Fruit fly (Drosophila melanogaster) whole organism, embryonic: ENCODE results near the gene SpdS.
A peak's percentile ranks its signal among the peaks of the same experiment; 100 is the strongest.

ENCODE experiments used
- C15 ChIP-seq: fragments of 200-800 bp; sonication (Bioruptor generic); IDR thresholded peaks from 3 replicates; pipeline ENCODE4 v1.3.6; 2022; ENCODE audit warnings: missing biosample characterization, missing genetic modification characterization
- CG1024 ChIP-seq: fragments of 200-800 bp; sonication (Bioruptor generic); IDR thresholded peaks from 2 replicates; pipeline ENCODE4 v1.3.6; 2022; ENCODE audit warnings: missing biosample characterization, missing genetic modification characterization
- CG11085 ChIP-seq: fragments of 200-800 bp; sonication (Bioruptor generic); IDR thresholded peaks from 2 replicates; pipeline ENCODE4 v1.3.6; 2022; ENCODE audit warnings: missing biosample characterization, missing genetic modification characterization
- CG12219 ChIP-seq: fragments of 200-800 bp; sonication (Bioruptor generic); optimal IDR thresholded peaks from 3 replicates; lab custom pipeline; 2018; ENCODE audit warnings: missing biosample characterization, mild to moderate bottlenecking, missing genetic modification characterization
- CG12391 ChIP-seq: fragments of 200-800 bp; sonication (Bioruptor generic); optimal IDR thresholded peaks from 3 replicates; lab custom pipeline; 2018; ENCODE audit warnings: missing biosample characterization, mild to moderate bottlenecking, missing genetic modification characterization, moderate library complexity
- CG12659 ChIP-seq: fragments of 200-800 bp; sonication (Bioruptor generic); optimal IDR thresholded peaks from 3 replicates; lab custom pipeline; 2017; ENCODE audit warnings: mild to moderate bottlenecking, missing biosample characterization, missing genetic modification reagents, missing genetic modification characterization
- CG15514 ChIP-seq: fragments of 200-800 bp; sonication (Bioruptor generic); optimal IDR thresholded peaks from 3 replicates; lab custom pipeline; 2017; ENCODE audit warnings: missing biosample characterization, missing genetic modification characterization, mild to moderate bottlenecking, moderate library complexity, missing genetic modification reagents
- CG16779 ChIP-seq: fragments of 200-800 bp; sonication (Bioruptor generic); IDR thresholded peaks from 2 replicates; pipeline ENCODE4 v1.3.6; 2022; ENCODE audit warnings: missing biosample characterization, missing genetic modification characterization
- CG17385 ChIP-seq: fragments of 200-800 bp; sonication (Bioruptor generic); optimal IDR thresholded peaks from 3 replicates; lab custom pipeline; 2018; ENCODE audit warnings: missing biosample characterization, mild to moderate bottlenecking, missing genetic modification characterization
- CG2120 ChIP-seq: fragments of 200-800 bp; sonication (Bioruptor generic); optimal IDR thresholded peaks from 3 replicates; lab custom pipeline; 2016; ENCODE audit warnings: missing biosample characterization, missing genetic modification characterization
- CG3281 ChIP-seq: fragments of 200-800 bp; sonication (Bioruptor generic); optimal IDR thresholded peaks from 3 replicates; lab custom pipeline; 2017; ENCODE audit warnings: missing biosample characterization, mild to moderate bottlenecking, missing genetic modification characterization
- CG34224 ChIP-seq: fragments of 200-800 bp; sonication (Bioruptor generic); IDR thresholded peaks from 3 replicates; pipeline ENCODE4 v1.3.6; 2022; ENCODE audit warnings: missing biosample characterization, missing genetic modification characterization; ENCODE audit not compliant: partially characterized antibody
- CG3838 ChIP-seq: fragments of 200-800 bp; sonication (Bioruptor generic); optimal IDR thresholded peaks from 3 replicates; lab custom pipeline; 2016; ENCODE audit warnings: missing biosample characterization, missing genetic modification characterization
- CG6813 ChIP-seq: fragments of 200-800 bp; sonication (Bioruptor generic); optimal IDR thresholded peaks from 2 replicates; lab custom pipeline; 2017; ENCODE audit warnings: missing biosample characterization, missing genetic modification characterization, mild to moderate bottlenecking, moderate library complexity, missing genetic modification reagents
- CG9727 ChIP-seq: fragments of 200-800 bp; sonication (Bioruptor generic); optimal IDR thresholded peaks from 3 replicates; lab custom pipeline; 2017; ENCODE audit warnings: missing biosample characterization, mild to moderate bottlenecking, missing genetic modification characterization
- CrebB ChIP-seq: fragments of 200-800 bp; sonication (Bioruptor generic); optimal IDR thresholded peaks from 3 replicates; lab custom pipeline; 2018; ENCODE audit warnings: missing biosample characterization, mild to moderate bottlenecking, missing genetic modification characterization
- Dek ChIP-seq: fragments of 200-800 bp; sonication (Bioruptor generic); optimal IDR thresholded peaks from 3 replicates; lab custom pipeline; 2019; ENCODE audit warnings: missing biosample characterization, mild to moderate bottlenecking, missing genetic modification characterization, moderate library complexity
- Dip3 ChIP-seq: fragments of 200-800 bp; sonication (Bioruptor generic); optimal IDR thresholded peaks from 3 replicates; lab custom pipeline; 2016; ENCODE audit warnings: missing biosample characterization, missing genetic modification characterization
- Eip74EF ChIP-seq, 2 experiments: fragments of 200-800 bp in 1 of 2; fragments of >200 bp in 1 of 2; sonication (Bioruptor generic) in 1 of 2; optimal IDR thresholded peaks; 2 replicates each; lab custom pipeline; 2017 to 2019; ENCODE audit warnings: missing biosample characterization in 2 of 2, missing genetic modification characterization in 2 of 2, mild to moderate bottlenecking in 1 of 2, moderate library complexity in 1 of 2
- H15 ChIP-seq: fragments of 200-800 bp; sonication (Bioruptor generic); IDR thresholded peaks from 3 replicates; pipeline ENCODE4 v1.3.6; 2022; ENCODE audit warnings: missing biosample characterization, missing genetic modification characterization
- H2.0 ChIP-seq: fragments of 200-800 bp; sonication (Bioruptor generic); IDR thresholded peaks from 2 replicates; pipeline ENCODE4 v1.3.6; 2022; ENCODE audit warnings: missing biosample characterization, missing genetic modification characterization
- Hsf ChIP-seq: fragments of 200-800 bp; sonication (Bioruptor generic); optimal IDR thresholded peaks from 3 replicates; lab custom pipeline; 2016; ENCODE audit warnings: missing biosample characterization, missing genetic modification characterization
- Kr ChIP-seq: fragments of 200-800 bp; sonication (Bioruptor generic); optimal IDR thresholded peaks from 2 replicates; lab custom pipeline; 2017; ENCODE audit warnings: missing biosample characterization, mild to moderate bottlenecking, missing genetic modification characterization
- Ravus ChIP-seq: fragments of 200-800 bp; sonication (Bioruptor generic); IDR thresholded peaks from 2 replicates; pipeline ENCODE4 v1.3.6; 2022; ENCODE audit warnings: missing biosample characterization, missing genetic modification characterization
- Rfx ChIP-seq: fragments of 200-800 bp; sonication (Bioruptor generic); IDR thresholded peaks from 2 replicates; pipeline ENCODE4 v1.3.6; 2022; ENCODE audit warnings: missing biosample characterization, missing genetic modification characterization
- Sox100B ChIP-seq: fragments of 200-800 bp; sonication (Bioruptor generic); optimal IDR thresholded peaks from 3 replicates; lab custom pipeline; 2018; ENCODE audit warnings: missing biosample characterization, mild to moderate bottlenecking, missing genetic modification characterization
- Trl ChIP-seq, 3 experiments: fragments of >200 bp in 2 of 3; fragments of 200-800 bp in 1 of 3; sonication (Bioruptor generic) in 1 of 3; optimal IDR thresholded peaks; 2 replicates in 1 of 3; 3 replicates in 2 of 3; lab custom pipeline; 2016 to 2017; ENCODE audit warnings: missing biosample characterization in 1 of 3, missing genetic modification characterization in 1 of 3
- ap ChIP-seq: fragments of 200-800 bp; sonication (Bioruptor generic); IDR thresholded peaks from 2 replicates; pipeline ENCODE4 v1.3.6; 2022; ENCODE audit warnings: missing biosample characterization, missing genetic modification characterization
- chinmo ChIP-seq: fragments of 200-800 bp; sonication (Bioruptor generic); IDR thresholded peaks from 4 replicates; pipeline ENCODE4 v1.3.6; 2022; ENCODE audit warnings: missing biosample characterization, missing genetic modification characterization; ENCODE audit not compliant: partially characterized antibody
- crp ChIP-seq, 2 experiments: fragments of 200-800 bp; sonication (Bioruptor generic); optimal IDR thresholded peaks; 2 replicates in 1 of 2; 3 replicates in 1 of 2; lab custom pipeline; 2017; ENCODE audit warnings: missing biosample characterization in 2 of 2, missing genetic modification characterization in 2 of 2, mild to moderate bottlenecking in 1 of 2, moderate library complexity in 1 of 2
- danr ChIP-seq: fragments of 200-800 bp; sonication (Bioruptor generic); IDR thresholded peaks from 2 replicates; pipeline ENCODE4 v1.3.6; 2022; ENCODE audit warnings: missing biosample characterization, missing genetic modification characterization
- dpn ChIP-seq, 2 experiments: fragments of 200-800 bp; sonication (Bioruptor generic); optimal IDR thresholded peaks; 3 replicates each; lab custom pipeline; 2016; ENCODE audit warnings: missing biosample characterization in 2 of 2, missing genetic modification characterization in 2 of 2
- dysf ChIP-seq: fragments of 200-800 bp; sonication (Bioruptor generic); IDR thresholded peaks from 3 replicates; pipeline ENCODE4 v1.3.6; 2022; ENCODE audit warnings: missing biosample characterization, missing genetic modification characterization
- esg ChIP-seq: fragments of 200-800 bp; sonication (Bioruptor generic); conservative IDR thresholded peaks from 2 replicates; pipeline ENCODE4 v1.3.6; 2022; ENCODE audit warnings: missing biosample characterization, missing genetic modification characterization
- gro ChIP-seq: fragments of 200-800 bp; sonication (Bioruptor generic); optimal IDR thresholded peaks from 2 replicates; lab custom pipeline; 2016; ENCODE audit warnings: missing biosample characterization, missing genetic modification characterization
- gt ChIP-seq: fragments of 200-800 bp; sonication (Bioruptor generic); IDR thresholded peaks from 2 replicates; pipeline ENCODE4 v1.3.6; 2022; ENCODE audit warnings: missing biosample characterization, missing genetic modification characterization
- hbn ChIP-seq: fragments of 200-800 bp; sonication (Bioruptor generic); IDR thresholded peaks from 2 replicates; pipeline ENCODE4 v1.3.6; 2022; ENCODE audit warnings: missing biosample characterization, missing genetic modification characterization; ENCODE audit not compliant: partially characterized antibody
- kay ChIP-seq: fragments of 200-800 bp; sonication (Bioruptor generic); optimal IDR thresholded peaks from 2 replicates; lab custom pipeline; 2016; ENCODE audit warnings: missing biosample characterization, missing genetic modification characterization
- knrl ChIP-seq: fragments of 200-800 bp; sonication (Bioruptor generic); IDR thresholded peaks from 3 replicates; pipeline ENCODE4 v1.3.6; 2022; ENCODE audit warnings: missing biosample characterization, missing genetic modification characterization; ENCODE audit not compliant: partially characterized antibody
- lab ChIP-seq: fragments of 200-800 bp; sonication (Bioruptor generic); optimal IDR thresholded peaks from 3 replicates; lab custom pipeline; 2017; ENCODE audit warnings: missing biosample characterization, missing genetic modification characterization, mild to moderate bottlenecking, moderate library complexity, missing genetic modification reagents
- pb ChIP-seq: fragments of 200-800 bp; sonication (Bioruptor generic); optimal IDR thresholded peaks from 3 replicates; lab custom pipeline; 2016; ENCODE audit warnings: missing biosample characterization, missing genetic modification characterization
- ranshi ChIP-seq: fragments of 200-800 bp; sonication (Bioruptor generic); IDR thresholded peaks from 2 replicates; pipeline ENCODE4 v1.3.6; 2022; ENCODE audit warnings: missing biosample characterization, missing genetic modification characterization
- salm ChIP-seq: fragments of 200-800 bp; sonication (Bioruptor generic); optimal IDR thresholded peaks from 2 replicates; lab custom pipeline; 2018; ENCODE audit warnings: missing biosample characterization, mild to moderate bottlenecking, missing genetic modification characterization
- stc ChIP-seq: fragments of 200-800 bp; sonication (Bioruptor generic); IDR thresholded peaks from 2 replicates; pipeline ENCODE4 v1.3.6; 2022; ENCODE audit warnings: missing biosample characterization, missing genetic modification characterization
- sug ChIP-seq: fragments of 200-800 bp; optimal IDR thresholded peaks from 2 replicates; lab custom pipeline; 2019; ENCODE audit warnings: missing biosample characterization, mild to moderate bottlenecking, missing genetic modification characterization, moderate library complexity
- tgo ChIP-seq: fragments of 200-800 bp; sonication (Bioruptor generic); IDR thresholded peaks from 3 replicates; pipeline ENCODE4 v1.3.6; 2022; ENCODE audit warnings: missing biosample characterization, missing genetic modification characterization
- tll ChIP-seq, 2 experiments: fragments of 200-800 bp in 1 of 2; fragments of >200 bp in 1 of 2; sonication (Bioruptor generic) in 1 of 2; optimal IDR thresholded peaks; 2 replicates each; lab custom pipeline; 2017 to 2019; ENCODE audit warnings: missing biosample characterization in 2 of 2, missing genetic modification characterization in 2 of 2, mild to moderate bottlenecking in 1 of 2, moderate library complexity in 1 of 2
- trh ChIP-seq: fragments of 200-800 bp; sonication (Bioruptor generic); optimal IDR thresholded peaks from 2 replicates; lab custom pipeline; 2016; ENCODE audit warnings: missing biosample characterization, missing genetic modification characterization
- wdn ChIP-seq: fragments of 200-800 bp; sonication (Bioruptor generic); IDR thresholded peaks from 2 replicates; pipeline ENCODE4 v1.3.6; 2022; ENCODE audit warnings: missing biosample characterization, missing genetic modification characterization
- zfh1 ChIP-seq: fragments of 200-800 bp; sonication (Bioruptor generic); IDR thresholded peaks from 3 replicates; pipeline ENCODE4 v1.3.6; 2022; ENCODE audit warnings: missing biosample characterization, missing genetic modification characterization

Gene SpdS

dm6 chr3R:9613124-9613523, 18.3 kb upstream of the SpdS start (continued):
- TF ChIP-seq CG11085 (0 out of 2 replicates have a peak, but pooled peaks have one; percentile 32), Dek (tag; lab: Kevin White, UChicago) (peak; percentile 16), Eip74EF (GFP tag; optimal IDR thresholded peaks at IDR 0.05; lab: Kevin White, UChicago) (no peak), ranshi (peak; percentile 68; the same call in 1 of the 2 replicates), tgo (peak; percentile 66), H2.0 (GFP tag; lab: Robert Waterston, UW) (peak; percentile 31; the same call in 1 of the 2 replicates), lab (GFP tag; lab: Kevin White, UChicago) (peak; percentile 90), CG9727 (GFP tag; lab: Kevin White, UChicago) (peak; percentile 55), CG12659 (GFP tag; lab: Kevin White, UChicago) (peak; percentile 10), CG1024 (GFP tag; lab: Robert Waterston, UW) (peak; percentile 65), CG34224 (GFP tag; lab: Robert Waterston, UW) (no peak), pb (peak; percentile 22), salm (tag; lab: Kevin White, UChicago) (no peak), zfh1 (GFP tag; lab: Robert Waterston, UW) (peak; percentile 80), H15 (0 out of 3 replicates have a peak, but pooled peaks have one; percentile 39), CG12219 (GFP tag; lab: Kevin White, UChicago) (peak; percentile 37), CrebB (tag; lab: Kevin White, UChicago) (no peak), Sox100B (peak; percentile 47), hbn (GFP tag; lab: Robert Waterston, UW) (no peak), CG17385 (GFP tag; lab: Kevin White, UChicago) (peak; percentile 10), CG3838 (GFP tag; lab: Kevin White, UChicago) (no peak), CG3281 (peak; percentile 76), Rfx (GFP tag; lab: Robert Waterston, UW) (peak; percentile 70), CG12391 (tag; lab: Kevin White, UChicago) (peak; percentile 64), dpn (GFP tag; optimal IDR thresholded peaks at IDR 0.05; lab: Kevin White, UChicago) (peak; percentile 57 to 70), CG16779 (no peak), CG6813 (GFP tag; lab: Kevin White, UChicago) (peak; percentile 61), CG2120 (GFP tag; lab: Kevin White, UChicago) (peak; percentile 71), trh (GFP tag; lab: Kevin White, UChicago) (no peak), C15 (GFP tag; lab: Robert Waterston, UW) (no peak), knrl (GFP tag; lab: Robert Waterston, UW) (no peak), Hsf (GFP tag; lab: Kevin White, UChicago) (peak; percentile 56), Kr (GFP tag; lab: Kevin White, UChicago) (no peak), tll (GFP tag; optimal IDR thresholded peaks at IDR 0.05; lab: Kevin White, UChicago) (no peak), esg (GFP tag; lab: Robert Waterston, UW) (peak; percentile 57), stc (peak; percentile 51; the same call in 1 of the 2 replicates), gro (GFP tag; lab: Kevin White, UChicago) (peak; percentile 16), sug (tag; lab: Kevin White, UChicago) (no peak), gt (GFP tag; lab: Robert Waterston, UW) (no peak), dysf (peak; percentile 80), wdn (GFP tag; lab: Robert Waterston, UW) (no peak), Dip3 (peak; percentile 31), CG15514 (GFP tag; lab: Kevin White, UChicago) (peak; percentile 65), Ravus (peak; percentile 37; the same call in 1 of the 2 replicates), Trl (optimal IDR thresholded peaks at IDR 0.05; lab: Kevin White, UChicago) (no peak), Trl (GFP tag; optimal IDR thresholded peaks at IDR 0.05; lab: Kevin White, UChicago) (peak; percentile 61), crp (GFP tag; optimal IDR thresholded peaks at IDR 0.05; lab: Kevin White, UChicago) (no peak), kay (GFP tag; lab: Kevin White, UChicago) (peak; percentile 36), chinmo (GFP tag; lab: Robert Waterston, UW) (no peak), danr (no peak), ap (GFP tag; lab: Robert Waterston, UW) (peak; percentile 46; the same call in 1 of the 2 replicates)
